Worm (Caenorhabditis elegans) whole organism, L2 larva: ENCODE data around the gene vav-1.

Source experiments
- ama-1 ChIP-seq: fragments of 150-350 bp; optimal IDR thresholded peaks from 2 replicates; lab custom pipeline; 2018; ENCODE audit warnings: inconsistent platforms
- ceh-82 ChIP-seq: fragments of 150-350 bp; optimal IDR thresholded peaks from 2 replicates; lab custom pipeline; 2014; ENCODE audit warnings: missing biosample characterization, missing genetic modification characterization
- fos-1 ChIP-seq: fragments of 150-350 bp; optimal IDR thresholded peaks from 2 replicates; lab custom pipeline; 2014; ENCODE audit warnings: missing biosample characterization, missing genetic modification characterization
- lin-13 ChIP-seq: fragments of 150-350 bp; optimal IDR thresholded peaks from 2 replicates; lab custom pipeline; 2014; ENCODE audit warnings: missing biosample characterization, missing genetic modification reagents, missing genetic modification characterization
- nhr-12 ChIP-seq: fragments of 150-350 bp; optimal IDR thresholded peaks from 2 replicates; lab custom pipeline; 2014; ENCODE audit warnings: missing biosample characterization, missing genetic modification characterization
- unc-55 ChIP-seq: fragments of 150-350 bp; sonication (generic microtip); optimal IDR thresholded peaks from 3 replicates; lab custom pipeline; 2014; ENCODE audit warnings: missing biosample characterization, missing genetic modification reagents, missing genetic modification characterization
- ztf-4 ChIP-seq: fragments of 150-350 bp; optimal IDR thresholded peaks from 2 replicates; lab custom pipeline; 2014; ENCODE audit warnings: missing biosample characterization, missing genetic modification characterization

DNA sequence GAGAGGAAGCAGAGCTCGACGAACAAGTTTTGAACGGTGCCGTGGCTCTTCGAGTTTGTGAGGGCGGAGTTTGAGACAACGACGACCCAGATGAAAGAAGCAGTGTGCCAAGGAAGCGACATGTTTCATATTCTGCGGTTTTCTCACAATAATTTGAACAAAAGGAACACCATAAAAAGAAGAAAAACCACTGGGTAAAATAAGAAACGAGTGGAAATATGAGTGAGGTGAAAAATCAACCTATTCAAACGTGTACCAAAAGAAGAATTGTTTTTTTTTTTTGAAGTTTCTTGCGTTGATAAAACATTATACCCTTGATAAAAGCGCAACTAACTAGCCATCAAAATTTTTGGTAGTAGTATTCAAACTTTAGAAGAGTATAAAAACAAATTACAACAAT lies 10.2 kb upstream of the vav-1 start, which contains the start of gene lgc-4:
- TF ChIP-seq ceh-82 (tag; lab: Kevin White, UChicago) (no peak), unc-55 (GFP tag; lab: Kevin White, UChicago) (no peak), ztf-4 (no peak), fos-1 (tag; lab: Kevin White, UChicago) (no peak), nhr-12 (tag; lab: Kevin White, UChicago) (no peak), ama-1 (no peak), lin-13 (GFP tag; lab: Kevin White, UChicago) (no peak)
